Fruit fly (Drosophila melanogaster) whole organism, prepupa: ENCODE data around the gene CG5969.

Experiments
- Blimp-1 ChIP-seq: fragments of 200-800 bp; sonication (Bioruptor generic); optimal IDR thresholded peaks from 3 replicates; lab custom pipeline; 2017; ENCODE audit warnings: missing biosample characterization, missing genetic modification characterization, mild to moderate bottlenecking, moderate library complexity, missing genetic modification reagents
- CG10669 ChIP-seq: fragments of 200-800 bp; sonication (Bioruptor generic); optimal IDR thresholded peaks from 3 replicates; lab custom pipeline; 2018; ENCODE audit warnings: missing biosample characterization, mild to moderate bottlenecking, missing genetic modification characterization, moderate library complexity
- CG15336 ChIP-seq: fragments of 200-800 bp; sonication (Bioruptor generic); IDR thresholded peaks from 2 replicates; pipeline ENCODE4 v1.3.6; 2022; ENCODE audit warnings: missing biosample characterization, missing genetic modification characterization
- CG1621 ChIP-seq: fragments of 200-800 bp; sonication (Bioruptor generic); optimal IDR thresholded peaks from 3 replicates; lab custom pipeline; 2018; ENCODE audit warnings: missing biosample characterization, mild to moderate bottlenecking, missing genetic modification characterization
- CG16779 ChIP-seq: fragments of 200-800 bp; sonication (Bioruptor generic); optimal IDR thresholded peaks from 3 replicates; lab custom pipeline; 2017; ENCODE audit warnings: missing biosample characterization, mild to moderate bottlenecking, missing genetic modification characterization
- CG3032 ChIP-seq: fragments of 200-800 bp; optimal IDR thresholded peaks from 2 replicates; lab custom pipeline; 2019; ENCODE audit warnings: missing biosample characterization, mild to moderate bottlenecking, missing genetic modification characterization, moderate library complexity
- CG31627 ChIP-seq: fragments of 200-800 bp; sonication (Bioruptor generic); optimal IDR thresholded peaks from 3 replicates; lab custom pipeline; 2016; ENCODE audit warnings: missing biosample characterization, missing genetic modification characterization
- CG34406 ChIP-seq: fragments of 200-800 bp; sonication (Bioruptor generic); optimal IDR thresholded peaks from 3 replicates; lab custom pipeline; 2016; ENCODE audit warnings: missing biosample characterization, missing genetic modification characterization
- CG3919 ChIP-seq: fragments of 200-800 bp; sonication (Bioruptor generic); optimal IDR thresholded peaks from 3 replicates; lab custom pipeline; 2016; ENCODE audit warnings: missing biosample characterization, missing genetic modification characterization
- CG4318 ChIP-seq: fragments of 200-800 bp; sonication (Bioruptor generic); optimal IDR thresholded peaks from 3 replicates; lab custom pipeline; 2017; ENCODE audit warnings: missing biosample characterization, mild to moderate bottlenecking, missing genetic modification characterization
- CG6163 ChIP-seq: fragments of 200-800 bp; sonication (Bioruptor generic); IDR thresholded peaks from 3 replicates; pipeline ENCODE4 v1.3.6; 2022; ENCODE audit warnings: missing biosample characterization, missing genetic modification characterization
- CG6276 ChIP-seq: fragments of 200-800 bp; sonication (Bioruptor generic); optimal IDR thresholded peaks from 2 replicates; lab custom pipeline; 2017; ENCODE audit warnings: missing biosample characterization, mild to moderate bottlenecking, missing genetic modification characterization
- CG6808 ChIP-seq: fragments of 200-800 bp; sonication (Bioruptor generic); optimal IDR thresholded peaks from 3 replicates; lab custom pipeline; 2017; ENCODE audit warnings: missing biosample characterization, missing genetic modification characterization, mild to moderate bottlenecking, moderate library complexity, missing genetic modification reagents
- CG6854 ChIP-seq: fragments of 200-800 bp; sonication (Bioruptor generic); optimal IDR thresholded peaks from 2 replicates; lab custom pipeline; 2017; ENCODE audit warnings: missing biosample characterization, mild to moderate bottlenecking, missing genetic modification characterization
- CG7368 ChIP-seq: fragments of 200-800 bp; sonication (Bioruptor generic); optimal IDR thresholded peaks from 3 replicates; lab custom pipeline; 2016; ENCODE audit warnings: missing biosample characterization, missing genetic modification characterization
- CG8119 ChIP-seq: fragments of 200-800 bp; sonication (Bioruptor generic); IDR thresholded peaks from 3 replicates; pipeline ENCODE4 v1.3.6; 2022; ENCODE audit warnings: missing biosample characterization, missing genetic modification characterization
- CG8319 ChIP-seq: fragments of 200-800 bp; sonication (Bioruptor generic); optimal IDR thresholded peaks from 3 replicates; lab custom pipeline; 2016; ENCODE audit warnings: missing biosample characterization, missing genetic modification characterization
- CG8632 ChIP-seq: fragments of 200-800 bp; sonication (Bioruptor generic); optimal IDR thresholded peaks from 3 replicates; lab custom pipeline; 2016; ENCODE audit warnings: missing biosample characterization, missing genetic modification characterization
- CG9139 ChIP-seq: fragments of 200-800 bp; sonication (Bioruptor generic); optimal IDR thresholded peaks from 3 replicates; lab custom pipeline; 2017; ENCODE audit warnings: missing biosample characterization, mild to moderate bottlenecking, missing genetic modification characterization
- Eip78C ChIP-seq: fragments of 200-800 bp; sonication (Bioruptor generic); peaks from one replicate; lab custom pipeline; 2016; ENCODE audit warnings: missing biosample characterization, missing genetic modification characterization
- Eip93F ChIP-seq: fragments of 200-800 bp; sonication (Bioruptor generic); optimal IDR thresholded peaks from 2 replicates; lab custom pipeline; 2016; ENCODE audit warnings: missing biosample characterization, mild to moderate bottlenecking, missing genetic modification characterization
- Ets21C ChIP-seq: fragments of 200-800 bp; sonication (Bioruptor generic); optimal IDR thresholded peaks from 3 replicates; lab custom pipeline; 2016; ENCODE audit warnings: missing biosample characterization, missing genetic modification characterization
- Gug ChIP-seq: fragments of 200-800 bp; sonication (Bioruptor generic); IDR thresholded peaks from 2 replicates; pipeline ENCODE4 v1.3.6; 2022; ENCODE audit warnings: missing biosample characterization, missing genetic modification characterization
- Met ChIP-seq: fragments of 200-800 bp; sonication (Bioruptor generic); optimal IDR thresholded peaks from 3 replicates; lab custom pipeline; 2016; ENCODE audit warnings: missing biosample characterization, missing genetic modification characterization
- OdsH ChIP-seq: fragments of 200-800 bp; sonication (Bioruptor generic); optimal IDR thresholded peaks from 3 replicates; lab custom pipeline; 2016; ENCODE audit warnings: missing biosample characterization, missing genetic modification characterization
- Sox102F ChIP-seq: fragments of 200-800 bp; sonication (Bioruptor generic); optimal IDR thresholded peaks from 2 replicates; lab custom pipeline; 2016; ENCODE audit warnings: missing biosample characterization, mild to moderate bottlenecking, missing genetic modification characterization
- Sox14 ChIP-seq: fragments of 200-800 bp; sonication (Bioruptor generic); optimal IDR thresholded peaks from 3 replicates; lab custom pipeline; 2016; ENCODE audit warnings: missing biosample characterization, missing genetic modification characterization
- Sox15 ChIP-seq: fragments of 200-800 bp; sonication (Bioruptor generic); optimal IDR thresholded peaks from 3 replicates; lab custom pipeline; 2016; ENCODE audit warnings: missing biosample characterization, missing genetic modification characterization
- achi ChIP-seq: fragments of 200-800 bp; sonication (Bioruptor generic); optimal IDR thresholded peaks from 3 replicates; lab custom pipeline; 2016; ENCODE audit warnings: missing biosample characterization, missing genetic modification characterization
- acj6 ChIP-seq: fragments of 200-800 bp; sonication (Bioruptor generic); optimal IDR thresholded peaks from 3 replicates; lab custom pipeline; 2016; ENCODE audit warnings: missing biosample characterization, missing genetic modification characterization
- cyc ChIP-seq: fragments of 200-800 bp; sonication (Bioruptor generic); optimal IDR thresholded peaks from 3 replicates; lab custom pipeline; 2016; ENCODE audit warnings: missing biosample characterization, missing genetic modification characterization
- dac ChIP-seq: fragments of 200-800 bp; sonication (Bioruptor generic); optimal IDR thresholded peaks from 2 replicates; lab custom pipeline; 2017; ENCODE audit warnings: missing biosample characterization, mild to moderate bottlenecking, missing genetic modification characterization
- dsx ChIP-seq: fragments of 200-800 bp; optimal IDR thresholded peaks from 3 replicates; lab custom pipeline; 2019; ENCODE audit warnings: missing biosample characterization, mild to moderate bottlenecking, missing genetic modification characterization, moderate library complexity; ENCODE audit not compliant: poor library complexity, severe bottlenecking
- eg ChIP-seq: fragments of 200-800 bp; sonication (Bioruptor generic); IDR thresholded peaks from 3 replicates; pipeline ENCODE4 v1.3.6; 2022; ENCODE audit warnings: missing biosample characterization, missing genetic modification characterization
- esn ChIP-seq: fragments of 200-800 bp; sonication (Bioruptor generic); optimal IDR thresholded peaks from 2 replicates; lab custom pipeline; 2016; ENCODE audit warnings: missing biosample characterization, mild to moderate bottlenecking, missing genetic modification characterization, moderate library complexity
- fd59A ChIP-seq: fragments of 200-800 bp; sonication (Bioruptor generic); optimal IDR thresholded peaks from 2 replicates; lab custom pipeline; 2017; ENCODE audit warnings: missing biosample characterization, mild to moderate bottlenecking, missing genetic modification characterization, missing genetic modification reagents
- fkh ChIP-seq: fragments of 200-800 bp; sonication (Bioruptor generic); optimal IDR thresholded peaks from 3 replicates; lab custom pipeline; 2017; ENCODE audit warnings: missing biosample characterization, mild to moderate bottlenecking, missing genetic modification characterization, moderate library complexity
- lz ChIP-seq: fragments of 200-800 bp; sonication (Bioruptor generic); optimal IDR thresholded peaks from 3 replicates; lab custom pipeline; 2016; ENCODE audit warnings: missing biosample characterization, missing genetic modification characterization
- net ChIP-seq: fragments of 200-800 bp; sonication (Bioruptor generic); optimal IDR thresholded peaks from 3 replicates; lab custom pipeline; 2016; ENCODE audit warnings: missing biosample characterization, missing genetic modification characterization
- pdm3 ChIP-seq: fragments of 200-800 bp; sonication (Bioruptor generic); optimal IDR thresholded peaks from 3 replicates; lab custom pipeline; 2016; ENCODE audit warnings: missing biosample characterization, missing genetic modification characterization
- salr ChIP-seq, 2 experiments: fragments of 200-800 bp; sonication (Bioruptor generic); optimal IDR thresholded peaks; 3 replicates each; lab custom pipeline; 2016 to 2018; ENCODE audit warnings: missing biosample characterization in 2 of 2, missing genetic modification characterization in 2 of 2, mild to moderate bottlenecking in 1 of 2
- spab ChIP-seq: fragments of 200-800 bp; sonication (Bioruptor generic); optimal IDR thresholded peaks from 2 replicates; lab custom pipeline; 2017; ENCODE audit warnings: missing biosample characterization, mild to moderate bottlenecking, missing genetic modification characterization, missing genetic modification reagents
- ss ChIP-seq, 2 experiments: fragments of 200-800 bp; sonication (Bioruptor generic); optimal IDR thresholded peaks; 2 replicates in 1 of 2; 3 replicates in 1 of 2; lab custom pipeline; 2017 to 2018; ENCODE audit warnings: mild to moderate bottlenecking in 2 of 2, missing biosample characterization in 2 of 2, missing genetic modification characterization in 2 of 2, moderate library complexity in 1 of 2
- svp ChIP-seq: fragments of 200-800 bp; sonication (Bioruptor generic); peaks from one replicate; lab custom pipeline; 2016; ENCODE audit warnings: missing biosample characterization, missing genetic modification characterization
- topi ChIP-seq: fragments of 200-800 bp; sonication (Bioruptor generic); optimal IDR thresholded peaks from 3 replicates; lab custom pipeline; 2016; ENCODE audit warnings: missing biosample characterization, missing genetic modification characterization
- vri ChIP-seq: fragments of 200-800 bp; sonication (Bioruptor generic); optimal IDR thresholded peaks from 3 replicates; lab custom pipeline; 2016; ENCODE audit warnings: missing biosample characterization, mild to moderate bottlenecking, missing genetic modification characterization

Gene CG5969

dm6 chr3L:20472607-20473006, 976 bp upstream of the CG5969 start:
- TF ChIP-seq CG6163 (no peak), dsx (GFP tag; lab: Kevin White, UChicago) (no peak), CG3032 (no peak), pdm3 (GFP tag; lab: Kevin White, UChicago) (no peak), cyc (no peak), CG10669 (no peak), acj6 (GFP tag; lab: Kevin White, UChicago) (no peak), CG8319 (GFP tag; lab: Kevin White, UChicago) (no peak), eg (GFP tag; lab: Robert Waterston, UW) (no peak), Sox15 (GFP tag; lab: Kevin White, UChicago) (no peak), CG15336 (GFP tag; lab: Robert Waterston, UW) (no peak), Eip78C (no peak), CG31627 (GFP tag; lab: Kevin White, UChicago) (no peak)

- TF ChIP-seq CG6163 = no peak
- peak; percentile 52 for TF ChIP-seq vri (GFP tag; lab: Kevin White, UChicago)
Measured at dm6 chr3L:20474197-20474788, 710 bp downstream of the CG5969 start, which contains the start of gene isoQC. isoQC (plus strand) TSS chr3L:20474466.

- TF ChIP-seq Ets21C = peak; percentile 78
- peak; percentile 67 for TF ChIP-seq CG1621 (tag; lab: Kevin White, UChicago)
- TF ChIP-seq CG7368 = peak; percentile 87
- TF ChIP-seq CG6163 = no peak
- TF ChIP-seq Sox102F = peak; percentile 87
- TF ChIP-seq Met (GFP tag; lab: Kevin White, UChicago) = peak; percentile 84
- TF ChIP-seq OdsH (GFP tag; lab: Kevin White, UChicago) = peak; percentile 86
- TF ChIP-seq net (GFP tag; lab: Kevin White, UChicago) = peak; percentile 92
- peak; percentile 96 for TF ChIP-seq Eip78C
- peak; percentile 60 for TF ChIP-seq spab
- TF ChIP-seq CG8119 (GFP tag; lab: Robert Waterston, UW) = no peak
- peak; percentile 74 for TF ChIP-seq vri (GFP tag; lab: Kevin White, UChicago)
- peak; percentile 28 for TF ChIP-seq CG9139 (GFP tag; lab: Kevin White, UChicago)
- peak; percentile 98 for TF ChIP-seq fkh (GFP tag; lab: Kevin White, UChicago)
- no peak for TF ChIP-seq Gug (GFP tag; lab: Robert Waterston, UW)
- peak; percentile 87 for TF ChIP-seq Sox14 (GFP tag; lab: Kevin White, UChicago)
- TF ChIP-seq esn = peak; percentile 92
- TF ChIP-seq pdm3 (GFP tag; lab: Kevin White, UChicago) = peak; percentile 88
- peak; percentile 93 for TF ChIP-seq CG3919 (GFP tag; lab: Kevin White, UChicago)
- peak; percentile 88 for TF ChIP-seq CG34406 (GFP tag; lab: Kevin White, UChicago)
- TF ChIP-seq cyc = peak; percentile 91
- TF ChIP-seq CG16779 = peak; percentile 74
- peak; percentile 67 for TF ChIP-seq CG6854 (GFP tag; lab: Kevin White, UChicago)
- TF ChIP-seq Eip93F (GFP tag; lab: Kevin White, UChicago) = peak; percentile 82
- peak; percentile 85 for TF ChIP-seq lz (GFP tag; lab: Kevin White, UChicago)
- peak; percentile 88 for TF ChIP-seq CG31627 (GFP tag; lab: Kevin White, UChicago)
- TF ChIP-seq Blimp-1 = peak; percentile 63
- TF ChIP-seq dac (GFP tag; lab: Kevin White, UChicago) = peak; percentile 65
- TF ChIP-seq CG8632 = peak; percentile 79
- peak; percentile 80 for TF ChIP-seq CG3032
- peak; percentile 54 to 85 for TF ChIP-seq salr (GFP tag; optimal IDR thresholded peaks at IDR 0.05; lab: Kevin White, UChicago)
- TF ChIP-seq achi = peak; percentile 88
- peak; percentile 82 for TF ChIP-seq topi (GFP tag; lab: Kevin White, UChicago)
- TF ChIP-seq CG8319 (GFP tag; lab: Kevin White, UChicago) = peak; percentile 75
- TF ChIP-seq CG6276 (GFP tag; lab: Kevin White, UChicago) = peak; percentile 83
- peak; percentile 73 for TF ChIP-seq CG6808 (GFP tag; lab: Kevin White, UChicago)
- TF ChIP-seq CG4318 = peak; percentile 85
- TF ChIP-seq svp = peak; percentile 91
- TF ChIP-seq CG10669 = peak; percentile 78
- TF ChIP-seq ss (GFP tag; optimal IDR thresholded peaks at IDR 0.05; lab: Kevin White, UChicago) = peak; percentile 52 to 74
- peak; percentile 56 for TF ChIP-seq fd59A (GFP tag; lab: Kevin White, UChicago)
Measured at dm6 chr3L:20474789-20475208, 1.2 kb downstream of the CG5969 start.
